Worm (Caenorhabditis elegans): ENCODE data around the gene K07F5.12.

DNA sequence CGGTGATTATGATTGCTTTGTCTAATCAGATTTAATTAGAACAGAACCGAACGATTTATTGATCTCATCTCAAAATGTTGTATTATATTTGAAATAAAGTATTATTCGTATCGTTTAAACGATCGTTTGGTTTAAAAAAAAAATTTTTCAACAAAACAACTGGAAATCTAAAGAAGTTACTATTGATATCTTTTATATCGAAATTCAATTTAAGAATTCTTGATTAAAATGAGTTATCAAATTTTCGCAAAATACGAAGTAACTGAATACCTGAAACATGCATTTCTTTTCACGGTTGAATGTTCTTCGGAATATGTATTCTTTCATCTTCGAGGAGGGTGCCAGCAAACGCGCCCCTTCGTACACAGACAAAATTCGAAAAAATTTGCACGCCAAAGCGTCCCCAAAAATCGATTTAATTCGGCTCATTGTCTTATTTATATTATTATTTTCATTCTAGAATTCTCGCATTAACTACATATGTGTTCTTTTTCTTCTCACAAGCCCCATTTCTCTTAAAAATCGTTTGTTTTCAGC lies 2.2 kb downstream of the K07F5.12 start, which contains the start of gene npp-1:
- peak; percentile 20 for TF ChIP-seq elt-2 (tag; optimal IDR thresholded peaks at IDR 0.05)
- no peak for TF ChIP-seq ztf-4 (tag; optimal IDR thresholded peaks at IDR 0.05)
- TF ChIP-seq mdl-1 (tag; optimal IDR thresholded peaks at IDR 0.05) = no peak
- no peak for TF ChIP-seq fkh-10 (GFP tag; optimal IDR thresholded peaks at IDR 0.05)
- TF ChIP-seq egl-5 (tag; optimal IDR thresholded peaks at IDR 0.05) = no peak
- no peak for TF ChIP-seq aly-2 (tag; optimal IDR thresholded peaks at IDR 0.05)
- no peak for TF ChIP-seq egl-27 (tag; optimal IDR thresholded peaks at IDR 0.05)
- no peak for TF ChIP-seq ZK546.5 (tag; optimal IDR thresholded peaks at IDR 0.05)
- TF ChIP-seq fos-1 (tag; optimal IDR thresholded peaks at IDR 0.05) = no peak
- no peak for TF ChIP-seq jun-1 (tag; optimal IDR thresholded peaks at IDR 0.05)
- TF ChIP-seq nhr-11 (tag; optimal IDR thresholded peaks at IDR 0.05) = no peak
- no peak for TF ChIP-seq snpc-4 (tag; optimal IDR thresholded peaks at IDR 0.05)
- TF ChIP-seq pqm-1 (tag; optimal IDR thresholded peaks at IDR 0.05) = peak; percentile 0
